Worm (Caenorhabditis elegans) whole organism, L1 larva: ENCODE measurements around the gene Y44A6D.6.

ENCODE experiments used
- C34B4.2 ChIP-seq: sonication (generic microtip); optimal IDR thresholded peaks from 2 replicates; lab custom pipeline; 2017; ENCODE audit warnings: mild to moderate bottlenecking, missing genetic modification characterization, missing compliant biosample characterization
- Y116A8C.19 ChIP-seq: sonication (generic microtip); optimal IDR thresholded peaks from 2 replicates; lab custom pipeline; 2016; ENCODE audit warnings: missing compliant biosample characterization, missing genetic modification characterization, borderline replicate concordance
- alr-1 ChIP-seq: fragments of 200-800 bp; sonication (Bioruptor generic); optimal IDR thresholded peaks from 2 replicates; lab custom pipeline; 2018; ENCODE audit warnings: borderline replicate concordance, mild to moderate bottlenecking, missing genetic modification characterization, missing compliant biosample characterization
- ceh-63 ChIP-seq: fragments of 200-800 bp; sonication (Bioruptor generic); optimal IDR thresholded peaks from 2 replicates; lab custom pipeline; 2018; ENCODE audit warnings: mild to moderate bottlenecking, missing genetic modification characterization, missing compliant biosample characterization
- ceh-8 ChIP-seq: fragments of 200-800 bp; sonication (Bioruptor generic); optimal IDR thresholded peaks from 2 replicates; lab custom pipeline; 2018; ENCODE audit warnings: mild to moderate bottlenecking, missing genetic modification characterization, moderate library complexity, missing compliant biosample characterization
- ceh-88 ChIP-seq: fragments of 200-800 bp; sonication (Bioruptor generic); IDR thresholded peaks from 2 replicates; pipeline ENCODE4 v1.3.6; 2022; ENCODE audit warnings: missing genetic modification characterization, missing compliant biosample characterization
- ceh-90 ChIP-seq: sonication (generic microtip); optimal IDR thresholded peaks from 2 replicates; lab custom pipeline; 2016; ENCODE audit warnings: missing genetic modification characterization, missing compliant biosample characterization
- ces-1 ChIP-seq: fragments of 150-350 bp; optimal IDR thresholded peaks from 2 replicates; lab custom pipeline; 2014; ENCODE audit warnings: missing biosample characterization, missing genetic modification reagents, missing genetic modification characterization
- dsc-1 ChIP-seq: sonication (generic microtip); optimal IDR thresholded peaks from 2 replicates; lab custom pipeline; 2016; ENCODE audit warnings: mild to moderate bottlenecking, missing genetic modification characterization, missing compliant biosample characterization
- efl-1 ChIP-seq, 4 experiments: fragments of 150-350 bp; optimal IDR thresholded peaks in 3 of 4; peaks in 1 of 4; 1 replicate in 1 of 4; 2 replicates in 3 of 4; lab custom pipeline; 2014; ENCODE audit warnings: missing biosample characterization in 2 of 4, missing genetic modification characterization in 2 of 4, missing genetic modification reagents in 2 of 4
- egl-13 ChIP-seq: sonication (generic microtip); optimal IDR thresholded peaks from 2 replicates; lab custom pipeline; 2016; ENCODE audit warnings: missing genotype, missing genetic modification reagents, missing genetic modification characterization, missing compliant biosample characterization
- fkh-8 ChIP-seq: sonication (generic microtip); optimal IDR thresholded peaks from 2 replicates; lab custom pipeline; 2016; ENCODE audit warnings: mild to moderate bottlenecking, missing genetic modification characterization, missing compliant biosample characterization
- fos-1 ChIP-seq: fragments of 150-350 bp; optimal IDR thresholded peaks from 2 replicates; lab custom pipeline; 2014; ENCODE audit warnings: missing biosample characterization, missing genetic modification characterization
- grh-1 ChIP-seq: fragments of 200-800 bp; sonication (Bioruptor generic); IDR thresholded peaks from 2 replicates; pipeline ENCODE4 v1.3.6; 2022; ENCODE audit warnings: missing genetic modification reagents, missing genetic modification characterization, missing compliant biosample characterization
- hpl-2 ChIP-seq: fragments of 150-350 bp; optimal IDR thresholded peaks from 2 replicates; lab custom pipeline; 2014; ENCODE audit warnings: missing biosample characterization, missing genetic modification reagents, missing genetic modification characterization
- irx-1 ChIP-seq: sonication (generic microtip); optimal IDR thresholded peaks from 2 replicates; lab custom pipeline; 2016; ENCODE audit warnings: missing genetic modification characterization, missing compliant biosample characterization
- jun-1 ChIP-seq: fragments of 150-350 bp; optimal IDR thresholded peaks from 2 replicates; lab custom pipeline; 2014; ENCODE audit warnings: missing biosample characterization, missing genetic modification reagents, missing genetic modification characterization
- lin-14 ChIP-seq: fragments of 200-800 bp; sonication (Bioruptor generic); optimal IDR thresholded peaks from 2 replicates; lab custom pipeline; 2018; ENCODE audit warnings: mild to moderate bottlenecking, missing genetic modification characterization, moderate library complexity, missing compliant biosample characterization
- lir-3 ChIP-seq: sonication (generic microtip); optimal IDR thresholded peaks from 2 replicates; lab custom pipeline; 2016; ENCODE audit warnings: mild to moderate bottlenecking, missing genetic modification characterization, moderate library complexity, missing compliant biosample characterization; ENCODE audit not compliant: poor library complexity
- lsy-2 ChIP-seq, 2 experiments: fragments of 150-350 bp; optimal IDR thresholded peaks; 2 replicates each; lab custom pipeline; 2014; ENCODE audit warnings: missing biosample characterization in 2 of 2, missing genetic modification characterization in 2 of 2
- mdl-1 ChIP-seq, 2 experiments: fragments of 150-350 bp; optimal IDR thresholded peaks; 2 replicates each; lab custom pipeline; 2014 to 2017; ENCODE audit warnings: missing biosample characterization in 2 of 2, missing genetic modification characterization in 2 of 2, inconsistent platforms in 1 of 2
- mef-2 ChIP-seq: fragments of 150-350 bp; optimal IDR thresholded peaks from 2 replicates; lab custom pipeline; 2014; ENCODE audit warnings: missing biosample characterization, missing genetic modification characterization
- nhr-19 ChIP-seq: fragments of 200-800 bp; sonication (Bioruptor generic); conservative IDR thresholded peaks from 2 replicates; pipeline ENCODE4 v1.3.6; 2022; ENCODE audit warnings: missing genetic modification characterization, missing compliant biosample characterization
- nhr-20 ChIP-seq: sonication (generic microtip); optimal IDR thresholded peaks from 2 replicates; lab custom pipeline; 2016; ENCODE audit warnings: mild to moderate bottlenecking, missing genetic modification characterization, missing compliant biosample characterization
- nhr-237 ChIP-seq: fragments of 150-350 bp; optimal IDR thresholded peaks from 2 replicates; lab custom pipeline; 2014; ENCODE audit warnings: missing biosample characterization, missing genetic modification characterization
- nhr-28 ChIP-seq: fragments of 150-350 bp; optimal IDR thresholded peaks from 2 replicates; lab custom pipeline; 2014; ENCODE audit warnings: missing biosample characterization, missing genetic modification characterization
- nhr-47 ChIP-seq: sonication (generic microtip); optimal IDR thresholded peaks from 2 replicates; lab custom pipeline; 2016; ENCODE audit warnings: mild to moderate bottlenecking, missing genetic modification characterization, moderate library complexity, missing compliant biosample characterization
- nhr-71 ChIP-seq: sonication (generic microtip); optimal IDR thresholded peaks from 2 replicates; lab custom pipeline; 2016; ENCODE audit warnings: mild to moderate bottlenecking, missing genetic modification characterization, moderate library complexity, missing compliant biosample characterization
- nhr-85 ChIP-seq: sonication (generic microtip); peaks from one replicate; lab custom pipeline; 2016; ENCODE audit warnings: missing genetic modification characterization, inconsistent platforms, missing compliant biosample characterization
- nhr-90 ChIP-seq: sonication (generic microtip); optimal IDR thresholded peaks from 2 replicates; lab custom pipeline; 2016; ENCODE audit warnings: mild to moderate bottlenecking, missing genetic modification characterization, missing compliant biosample characterization; ENCODE audit not compliant: poor library complexity
- pag-3 ChIP-seq: sonication (generic microtip); optimal IDR thresholded peaks from 2 replicates; lab custom pipeline; 2017; ENCODE audit warnings: missing genetic modification characterization, mild to moderate bottlenecking, missing compliant biosample characterization, antibody characterized with exemption, borderline replicate concordance; ENCODE audit not compliant: insufficient read depth
- pax-3 ChIP-seq: fragments of 200-800 bp; sonication (Bioruptor generic); optimal IDR thresholded peaks from 2 replicates; lab custom pipeline; 2018; ENCODE audit warnings: mild to moderate bottlenecking, missing genetic modification characterization, moderate library complexity, missing compliant biosample characterization
- rnt-1 ChIP-seq: sonication (generic microtip); optimal IDR thresholded peaks from 2 replicates; lab custom pipeline; 2016; ENCODE audit warnings: mild to moderate bottlenecking, missing genetic modification characterization, moderate library complexity, missing compliant biosample characterization
- sox-4 ChIP-seq: sonication (generic microtip); optimal IDR thresholded peaks from 2 replicates; lab custom pipeline; 2016; ENCODE audit warnings: missing genetic modification characterization, missing compliant biosample characterization
- swsn-7 ChIP-seq: sonication (generic microtip); optimal IDR thresholded peaks from 2 replicates; lab custom pipeline; 2016; ENCODE audit warnings: missing genetic modification characterization, missing compliant biosample characterization
- tlp-1 ChIP-seq: fragments of 150-350 bp; optimal IDR thresholded peaks from 2 replicates; lab custom pipeline; 2014; ENCODE audit warnings: missing biosample characterization, missing genetic modification characterization
- unc-130 ChIP-seq: fragments of 150-350 bp; optimal IDR thresholded peaks from 2 replicates; lab custom pipeline; 2017; ENCODE audit warnings: missing biosample characterization, missing genetic modification characterization, inconsistent platforms
- unc-62 ChIP-seq: fragments of 150-350 bp; optimal IDR thresholded peaks from 2 replicates; lab custom pipeline; 2014; ENCODE audit warnings: missing biosample characterization, missing genetic modification reagents, missing genetic modification characterization
- unc-86 ChIP-seq: sonication (generic microtip); optimal IDR thresholded peaks from 2 replicates; lab custom pipeline; 2016; ENCODE audit warnings: missing genetic modification characterization, missing compliant biosample characterization
- xbp-1 ChIP-seq: sonication (generic microtip); optimal IDR thresholded peaks from 2 replicates; lab custom pipeline; 2016; ENCODE audit warnings: missing genetic modification characterization, missing compliant biosample characterization
- zip-4 ChIP-seq: fragments of 200-800 bp; sonication (Bioruptor generic); optimal IDR thresholded peaks from 2 replicates; lab custom pipeline; 2018; ENCODE audit warnings: mild to moderate bottlenecking, missing genetic modification characterization, moderate library complexity, missing compliant biosample characterization
- ztf-11 ChIP-seq, 2 experiments: sonication (generic microtip); optimal IDR thresholded peaks; 2 replicates each; lab custom pipeline; 2016 to 2017; ENCODE audit warnings: missing genetic modification characterization in 2 of 2, missing biosample characterization in 1 of 2, missing compliant biosample characterization in 1 of 2

Y44A6D.6 gene

ce11 chrV:20779707-20780346 lies 27.3 kb upstream of the Y44A6D.6 start:
- TF ChIP-seq ceh-88 (GFP tag; lab: Robert Waterston, UW), result no peak
- peak; percentile 80 for TF ChIP-seq dsc-1 (tag; lab: Kevin White, UChicago)
- peak; percentile 38 for TF ChIP-seq fos-1 (tag; lab: Kevin White, UChicago)
- TF ChIP-seq nhr-47 (tag; lab: Kevin White, UChicago), result peak; percentile 23
- no peak for TF ChIP-seq C34B4.2 (tag; lab: Kevin White, UChicago)
- TF ChIP-seq fkh-8, result peak; percentile 68
- peak; percentile 29 for TF ChIP-seq nhr-19 (GFP tag; lab: Robert Waterston, UW)
- TF ChIP-seq sox-4, result peak; percentile 78
- TF ChIP-seq lsy-2 (tag; optimal IDR thresholded peaks at IDR 0.05; lab: Kevin White, UChicago), result peak in 1 of 2 experiments; percentile 13
- peak; percentile 25 for TF ChIP-seq lin-14
- TF ChIP-seq rnt-1 (tag; lab: Kevin White, UChicago), result peak; percentile 58
- peak; percentile 75 for TF ChIP-seq nhr-85 (tag; lab: Kevin White, UChicago)
- TF ChIP-seq unc-130 (tag; lab: Kevin White, UChicago), result no peak
- TF ChIP-seq jun-1 (tag; lab: Kevin White, UChicago), result no peak
- TF ChIP-seq nhr-71, result peak; percentile 57
- TF ChIP-seq swsn-7 (tag; lab: Kevin White, UChicago), result peak; percentile 27
- no peak for TF ChIP-seq unc-86 (tag; lab: Kevin White, UChicago)
- TF ChIP-seq nhr-28 (tag; lab: Kevin White, UChicago), result no peak
- peak; percentile 48 for TF ChIP-seq nhr-20 (tag; lab: Kevin White, UChicago)
- TF ChIP-seq irx-1, result peak; percentile 1
- TF ChIP-seq pax-3 (tag; lab: Kevin White, UChicago), result peak; percentile 42

- no peak for TF ChIP-seq pax-3 (tag; lab: Kevin White, UChicago)
- peak in 1 of 2 experiments; percentile 57 for TF ChIP-seq lsy-2 (tag; optimal IDR thresholded peaks at IDR 0.05; lab: Kevin White, UChicago)
- TF ChIP-seq mef-2 (tag; lab: Kevin White, UChicago), result no peak
- TF ChIP-seq ceh-63, result no peak
- peak; percentile 31 for TF ChIP-seq egl-13 (tag; lab: Kevin White, UChicago)
- no peak for TF ChIP-seq nhr-20 (tag; lab: Kevin White, UChicago)
- no peak for TF ChIP-seq irx-1
- no peak for TF ChIP-seq nhr-28 (tag; lab: Kevin White, UChicago)
- peak; percentile 13 for TF ChIP-seq rnt-1 (tag; lab: Kevin White, UChicago)
- no peak for TF ChIP-seq ztf-11 (tag; optimal IDR thresholded peaks at IDR 0.05; lab: Kevin White, UChicago)
- TF ChIP-seq C34B4.2 (tag; lab: Kevin White, UChicago), result no peak
- TF ChIP-seq, all 84 proteins: peak for 3
Observed at ce11 chrV:20780400-20780799, 26.7 kb upstream of the Y44A6D.6 start, which contains the start of gene hif-1. Gene hif-1 (plus strand): TSS chrV:20780407.

- TF ChIP-seq nhr-237 (tag; lab: Kevin White, UChicago), result no peak
- TF ChIP-seq efl-1 (optimal IDR thresholded peaks at IDR 0.05; lab: Kevin White, UChicago), result no peak
- TF ChIP-seq efl-1 (GFP tag; optimal IDR thresholded peaks at IDR 0.05 in 1 of 2; lab: Kevin White, UChicago), result peak in 1 of 2 experiments; percentile 54
- TF ChIP-seq pag-3, result no peak
- TF ChIP-seq ceh-90 (tag; lab: Kevin White, UChicago), result no peak
- peak; percentile 27 for TF ChIP-seq unc-62 (GFP tag; lab: Kevin White, UChicago)
Observed at ce11 chrV:20781346-20781952, 25.7 kb upstream of the Y44A6D.6 start.

ce11 chrV:20782188-20782587 lies 24.9 kb upstream of the Y44A6D.6 start:
- TF ChIP-seq tlp-1 (tag; lab: Kevin White, UChicago), result no peak
- no peak for TF ChIP-seq unc-62 (GFP tag; lab: Kevin White, UChicago)
- peak; percentile 18 for TF ChIP-seq irx-1
- no peak for TF ChIP-seq nhr-90 (tag; lab: Kevin White, UChicago)
- peak; percentile 91 for TF ChIP-seq nhr-71
- TF ChIP-seq mdl-1 (tag; optimal IDR thresholded peaks at IDR 0.05; lab: Kevin White, UChicago), result peak in 1 of 2 experiments; percentile 47
- peak; percentile 84 for TF ChIP-seq ces-1
- TF ChIP-seq nhr-20 (tag; lab: Kevin White, UChicago), result peak; percentile 84
- TF ChIP-seq grh-1, result no peak
- no peak for TF ChIP-seq ceh-88 (GFP tag; lab: Robert Waterston, UW)
- TF ChIP-seq alr-1 (tag; lab: Kevin White, UChicago), result no peak
- peak; percentile 34 for TF ChIP-seq xbp-1 (tag; lab: Kevin White, UChicago)
- no peak for TF ChIP-seq pax-3 (tag; lab: Kevin White, UChicago)
- TF ChIP-seq hpl-2 (GFP tag; lab: Kevin White, UChicago), result no peak
- TF ChIP-seq fos-1 (tag; lab: Kevin White, UChicago), result no peak
- no peak for TF ChIP-seq lir-3 (tag; lab: Kevin White, UChicago)
- TF ChIP-seq nhr-85 (tag; lab: Kevin White, UChicago), result no peak
- TF ChIP-seq Y116A8C.19 (tag; lab: Kevin White, UChicago), result no peak
- no peak for TF ChIP-seq pag-3
- TF ChIP-seq ceh-8 (GFP tag; lab: Kevin White, UChicago), result peak; percentile 40
- TF ChIP-seq zip-4 (GFP tag; lab: Kevin White, UChicago), result no peak
